Fruit fly (Drosophila melanogaster) whole organism, embryonic: ENCODE results near the gene CG6569.

ENCODE experiments used
- Asciz ChIP-seq: fragments of 200-800 bp; sonication (Bioruptor generic); optimal IDR thresholded peaks from 2 replicates; lab custom pipeline; 2017; ENCODE audit warnings: missing biosample characterization, mild to moderate bottlenecking, missing genetic modification characterization, missing genetic modification reagents
- CG1024 ChIP-seq: fragments of 200-800 bp; sonication (Bioruptor generic); IDR thresholded peaks from 2 replicates; pipeline ENCODE4 v1.3.6; 2022; ENCODE audit warnings: missing biosample characterization, missing genetic modification characterization
- CG11695 ChIP-seq: fragments of 200-800 bp; sonication (Bioruptor generic); IDR thresholded peaks from 3 replicates; pipeline ENCODE4 v1.3.6; 2022; ENCODE audit warnings: missing biosample characterization, missing genetic modification characterization
- CG11696 ChIP-seq: fragments of 200-800 bp; sonication (Bioruptor generic); IDR thresholded peaks from 2 replicates; pipeline ENCODE4 v1.3.6; 2022; ENCODE audit warnings: missing biosample characterization, missing genetic modification characterization
- CG12942 ChIP-seq: fragments of 200-800 bp; sonication (Bioruptor generic); optimal IDR thresholded peaks from 3 replicates; lab custom pipeline; 2016; ENCODE audit warnings: missing biosample characterization, missing genetic modification characterization
- CG13424 ChIP-seq: fragments of 200-800 bp; sonication (Bioruptor generic); optimal IDR thresholded peaks from 2 replicates; lab custom pipeline; 2019; ENCODE audit warnings: missing biosample characterization, mild to moderate bottlenecking, missing genetic modification characterization, moderate library complexity
- CG14050 ChIP-seq: fragments of 200-800 bp; sonication (Bioruptor generic); IDR thresholded peaks from 3 replicates; pipeline ENCODE4 v1.3.6; 2022; ENCODE audit warnings: missing biosample characterization, missing genetic modification characterization
- CG15601 ChIP-seq: fragments of 200-800 bp; sonication (Bioruptor generic); optimal IDR thresholded peaks from 3 replicates; lab custom pipeline; 2019; ENCODE audit warnings: missing biosample characterization, mild to moderate bottlenecking, missing genetic modification characterization, moderate library complexity
- CG18619 ChIP-seq: fragments of 200-800 bp; sonication (Bioruptor generic); optimal IDR thresholded peaks from 3 replicates; lab custom pipeline; 2017; ENCODE audit warnings: missing biosample characterization, mild to moderate bottlenecking, missing genetic modification characterization
- CG3163 ChIP-seq: fragments of 200-800 bp; sonication (Bioruptor generic); optimal IDR thresholded peaks from 3 replicates; lab custom pipeline; 2016; ENCODE audit warnings: missing biosample characterization, missing genetic modification characterization
- CG32772 ChIP-seq: fragments of 200-800 bp; sonication (Bioruptor generic); IDR thresholded peaks from 2 replicates; pipeline ENCODE4 v1.3.6; 2022; ENCODE audit warnings: missing biosample characterization, missing genetic modification characterization
- CG33557 ChIP-seq: fragments of 200-800 bp; sonication (Bioruptor generic); optimal IDR thresholded peaks from 2 replicates; lab custom pipeline; 2019; ENCODE audit warnings: missing biosample characterization, mild to moderate bottlenecking, missing genetic modification characterization, moderate library complexity
- CG4404 ChIP-seq: fragments of 200-800 bp; sonication (Bioruptor generic); IDR thresholded peaks from 2 replicates; pipeline ENCODE4 v1.3.6; 2022; ENCODE audit warnings: missing biosample characterization, missing genetic modification characterization
- CG7786 ChIP-seq: fragments of 200-800 bp; sonication (Bioruptor generic); optimal IDR thresholded peaks from 2 replicates; lab custom pipeline; 2016; ENCODE audit warnings: missing biosample characterization, missing genetic modification characterization
- CG7839 ChIP-seq: fragments of 200-800 bp; sonication (Bioruptor generic); optimal IDR thresholded peaks from 3 replicates; lab custom pipeline; 2018; ENCODE audit warnings: missing biosample characterization, mild to moderate bottlenecking, missing genetic modification characterization, moderate library complexity
- CG8290 ChIP-seq, 3 experiments: fragments of 200-800 bp; sonication (Bioruptor generic); optimal IDR thresholded peaks; 2 replicates each; lab custom pipeline; 2016 to 2019; ENCODE audit warnings: missing biosample characterization in 3 of 3, missing genetic modification characterization in 3 of 3, mild to moderate bottlenecking in 2 of 3, moderate library complexity in 1 of 3
- CG9609 ChIP-seq: fragments of 200-800 bp; sonication (Bioruptor generic); optimal IDR thresholded peaks from 3 replicates; lab custom pipeline; 2016; ENCODE audit warnings: missing biosample characterization, missing genetic modification characterization
- CG9932 ChIP-seq: fragments of 200-800 bp; sonication (Bioruptor generic); IDR thresholded peaks from 2 replicates; pipeline ENCODE4 v1.3.6; 2022; ENCODE audit warnings: missing biosample characterization, missing genetic modification characterization
- Ets65A ChIP-seq: fragments of 200-800 bp; sonication (Bioruptor generic); peaks from one replicate; lab custom pipeline; 2016; ENCODE audit warnings: missing biosample characterization, missing genetic modification characterization
- H2.0 ChIP-seq: fragments of 200-800 bp; sonication (Bioruptor generic); IDR thresholded peaks from 2 replicates; pipeline ENCODE4 v1.3.6; 2022; ENCODE audit warnings: missing biosample characterization, missing genetic modification characterization
- Mad ChIP-seq: fragments of 200-800 bp; sonication (Bioruptor generic); optimal IDR thresholded peaks from 2 replicates; lab custom pipeline; 2016; ENCODE audit warnings: missing biosample characterization, missing genetic modification characterization
- Mes4 ChIP-seq: fragments of 200-800 bp; sonication (Bioruptor generic); optimal IDR thresholded peaks from 2 replicates; lab custom pipeline; 2016; ENCODE audit warnings: missing biosample characterization, missing genetic modification characterization
- NfI ChIP-seq: fragments of 200-800 bp; sonication (Bioruptor generic); optimal IDR thresholded peaks from 3 replicates; lab custom pipeline; 2018; ENCODE audit warnings: missing biosample characterization, mild to moderate bottlenecking, missing genetic modification characterization, moderate library complexity
- PHDP ChIP-seq: fragments of 200-800 bp; sonication (Bioruptor generic); optimal IDR thresholded peaks from 3 replicates; lab custom pipeline; 2018; ENCODE audit warnings: missing biosample characterization, mild to moderate bottlenecking, missing genetic modification characterization, moderate library complexity
- Ptx1 ChIP-seq: fragments of 200-800 bp; sonication (Bioruptor generic); IDR thresholded peaks from 2 replicates; pipeline ENCODE4 v1.3.6; 2022; ENCODE audit warnings: missing biosample characterization, missing genetic modification characterization
- Side ChIP-seq: fragments of 200-800 bp; sonication (Bioruptor generic); optimal IDR thresholded peaks from 2 replicates; lab custom pipeline; 2016; ENCODE audit warnings: missing biosample characterization, missing genetic modification characterization
- YL-1 ChIP-seq: fragments of 200-800 bp; sonication (Bioruptor generic); optimal IDR thresholded peaks from 3 replicates; lab custom pipeline; 2017; ENCODE audit warnings: missing biosample characterization, mild to moderate bottlenecking, missing genetic modification characterization
- bab2 ChIP-seq: fragments of 200-800 bp; sonication (Bioruptor generic); optimal IDR thresholded peaks from 2 replicates; lab custom pipeline; 2016; ENCODE audit warnings: missing biosample characterization, missing genetic modification characterization
- chif ChIP-seq, 2 experiments: fragments of 200-800 bp; sonication (Bioruptor generic); optimal IDR thresholded peaks; 3 replicates each; lab custom pipeline; 2016; ENCODE audit warnings: missing biosample characterization in 2 of 2, missing genetic modification characterization in 2 of 2
- cwo ChIP-seq: fragments of 200-800 bp; sonication (Bioruptor generic); optimal IDR thresholded peaks from 3 replicates; lab custom pipeline; 2017; ENCODE audit warnings: missing biosample characterization, missing genetic modification characterization, mild to moderate bottlenecking, moderate library complexity, missing genetic modification reagents
- dmrt11E ChIP-seq: fragments of 200-800 bp; sonication (Bioruptor generic); optimal IDR thresholded peaks from 3 replicates; lab custom pipeline; 2018; ENCODE audit warnings: missing biosample characterization, mild to moderate bottlenecking, missing genetic modification characterization, moderate library complexity
- emc ChIP-seq: fragments of 200-800 bp; sonication (Bioruptor generic); optimal IDR thresholded peaks from 2 replicates; lab custom pipeline; 2016; ENCODE audit warnings: missing biosample characterization, missing genetic modification characterization
- gem ChIP-seq: fragments of 200-800 bp; sonication (Bioruptor generic); optimal IDR thresholded peaks from 2 replicates; lab custom pipeline; 2019; ENCODE audit warnings: missing biosample characterization, mild to moderate bottlenecking, missing genetic modification characterization, moderate library complexity
- grau ChIP-seq: fragments of 200-800 bp; optimal IDR thresholded peaks from 3 replicates; lab custom pipeline; 2019; ENCODE audit warnings: missing biosample characterization, mild to moderate bottlenecking, missing genetic modification characterization, moderate library complexity
- ind ChIP-seq: fragments of 200-800 bp; sonication (Bioruptor generic); optimal IDR thresholded peaks from 3 replicates; lab custom pipeline; 2016; ENCODE audit warnings: missing biosample characterization, missing genetic modification characterization
- lola ChIP-seq, 3 experiments: fragments of >200 bp in 2 of 3; fragments of 200-800 bp in 1 of 3; sonication (Bioruptor generic) in 1 of 3; optimal IDR thresholded peaks; 2 replicates each; lab custom pipeline; 2017 to 2019; ENCODE audit warnings: missing biosample characterization in 3 of 3, missing genetic modification characterization in 3 of 3, mild to moderate bottlenecking in 1 of 3, moderate library complexity in 1 of 3
- nmo ChIP-seq: fragments of 200-800 bp; sonication (Bioruptor generic); optimal IDR thresholded peaks from 2 replicates; lab custom pipeline; 2018; ENCODE audit warnings: missing biosample characterization, mild to moderate bottlenecking, missing genetic modification characterization, moderate library complexity
- prd ChIP-seq, 3 experiments: fragments of >200 bp in 2 of 3; fragments of 200-800 bp in 1 of 3; sonication (Bioruptor generic) in 1 of 3; optimal IDR thresholded peaks in 2 of 3; IDR thresholded peaks in 1 of 3; 2 replicates in 2 of 3; 3 replicates in 1 of 3; pipeline versions ENCODE4 v1.3.6 to Lab custom; 2017 to 2022; ENCODE audit warnings: missing biosample characterization in 1 of 3, missing genetic modification characterization in 1 of 3
- sd ChIP-seq: fragments of 200-800 bp; sonication (Bioruptor generic); optimal IDR thresholded peaks from 3 replicates; lab custom pipeline; 2018; ENCODE audit warnings: missing biosample characterization, mild to moderate bottlenecking, missing genetic modification characterization, moderate library complexity
- sisA ChIP-seq: fragments of 200-800 bp; sonication (Bioruptor generic); IDR thresholded peaks from 2 replicates; pipeline ENCODE4 v1.3.6; 2022; ENCODE audit warnings: missing biosample characterization, missing genetic modification characterization
- z ChIP-seq: fragments of 200-800 bp; sonication (Bioruptor generic); IDR thresholded peaks from 3 replicates; pipeline ENCODE4 v1.3.6; 2022; ENCODE audit warnings: missing biosample characterization, missing genetic modification characterization

Gene CG6569

DNA sequence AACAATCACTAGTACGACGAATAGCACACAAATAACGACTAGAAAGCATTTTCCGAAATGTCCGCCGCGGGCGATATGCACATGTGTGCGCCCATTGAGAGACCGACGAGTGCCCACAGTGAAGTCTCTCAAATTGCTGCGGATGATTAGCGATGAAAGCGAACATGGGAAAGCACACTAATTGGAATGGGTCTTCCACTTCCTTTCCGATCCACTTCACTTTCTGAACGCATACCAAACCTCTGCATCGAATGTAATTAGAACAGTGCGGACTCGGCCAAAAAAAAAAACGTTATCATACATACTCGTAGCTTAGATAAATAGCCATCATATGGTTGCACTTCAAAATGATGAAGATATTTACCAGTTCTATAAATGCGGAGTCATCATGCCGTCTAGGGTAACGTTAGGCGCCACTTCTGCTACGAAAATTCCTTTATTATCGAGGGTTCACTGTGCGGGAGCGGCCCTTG is 17.7 kb downstream of the CG6569 start (continued):
- TF ChIP-seq chif (GFP tag; optimal IDR thresholded peaks at IDR 0.05; lab: Kevin White, UChicago) (peak; percentile 37 to 67), CG9609 (peak; percentile 36), Ets65A (peak; percentile 89), prd (optimal IDR thresholded peaks at IDR 0.05; lab: Kevin White, UChicago) (no peak), prd (GFP tag; IDR thresholded peaks at IDR 0.05; lab: Robert Waterston, UW) (peak; percentile 55; the same call in 1 of the 3 replicates), sd (tag; lab: Kevin White, UChicago) (peak; percentile 50), Mad (no peak), CG14050 (GFP tag; lab: Robert Waterston, UW) (no peak), cwo (peak; percentile 23), CG32772 (GFP tag; lab: Robert Waterston, UW) (peak; percentile 54), YL-1 (GFP tag; lab: Kevin White, UChicago) (peak; percentile 1), CG7786 (GFP tag; lab: Kevin White, UChicago) (peak; percentile 23), Asciz (GFP tag; lab: Kevin White, UChicago) (no peak), CG8290 (GFP tag; optimal IDR thresholded peaks at IDR 0.05; lab: Kevin White, UChicago) (peak; percentile 58), CG8290 (tag; optimal IDR thresholded peaks at IDR 0.05; lab: Kevin White, UChicago) (no peak), H2.0 (GFP tag; lab: Robert Waterston, UW) (no peak), CG4404 (GFP tag; lab: Robert Waterston, UW) (0 out of 2 replicates have a peak, but pooled peaks have one; percentile 40), NfI (GFP tag; lab: Kevin White, UChicago) (peak; percentile 8), CG13424 (tag; lab: Kevin White, UChicago) (peak; percentile 57), grau (tag; lab: Kevin White, UChicago) (peak; percentile 95), CG11696 (no peak), CG15601 (peak; percentile 50), ind (GFP tag; lab: Kevin White, UChicago) (peak; percentile 8), CG7839 (tag; lab: Kevin White, UChicago) (peak; percentile 45), Ptx1 (no peak; the same call in 1 of the 2 replicates), CG33557 (peak; percentile 60), PHDP (tag; lab: Kevin White, UChicago) (peak; percentile 25), CG18619 (GFP tag; lab: Kevin White, UChicago) (peak; percentile 21), CG1024 (0 out of 2 replicates have a peak, but pooled peaks have one; percentile 1), bab2 (peak; percentile 29), sisA (0 out of 2 replicates have a peak, but pooled peaks have one; percentile 26), dmrt11E (tag; lab: Kevin White, UChicago) (peak; percentile 54), CG12942 (peak; percentile 3), CG3163 (peak; percentile 35), nmo (GFP tag; lab: Kevin White, UChicago) (peak; percentile 36), gem (peak; percentile 43), emc (no peak), Mes4 (GFP tag; lab: Kevin White, UChicago) (peak; percentile 55), Side (GFP tag; lab: Kevin White, UChicago) (peak; percentile 44), lola (GFP tag; optimal IDR thresholded peaks at IDR 0.05; lab: Kevin White, UChicago) (peak in 1 of 3 experiments; percentile 55), CG9932 (GFP tag; lab: Robert Waterston, UW) (no peak), CG11695 (GFP tag; lab: Robert Waterston, UW) (0 out of 3 replicates have a peak, but pooled peaks have one; percentile 25), z (GFP tag; lab: Robert Waterston, UW) (0 out of 3 replicates have a peak, but pooled peaks have one; percentile 33)
